Worm (Caenorhabditis elegans) whole organism, L4 larva: ENCODE measurements around the gene K11H3.3.

Experiments
- D1046.2 ChIP-seq: fragments of 200-800 bp; sonication (Bioruptor generic); IDR thresholded peaks from 2 replicates; pipeline ENCODE4 v1.3.6; 2022; ENCODE audit warnings: missing genetic modification characterization, missing compliant biosample characterization
- F10B5.3 ChIP-seq: sonication (generic microtip); optimal IDR thresholded peaks from 2 replicates; lab custom pipeline; 2016; ENCODE audit warnings: mild to moderate bottlenecking, missing genetic modification characterization, missing compliant biosample characterization
- ceh-44 ChIP-seq: fragments of 200-800 bp; sonication (Bioruptor generic); IDR thresholded peaks from 2 replicates; pipeline ENCODE4 v1.3.6; 2022; ENCODE audit warnings: missing genetic modification reagents, missing genetic modification characterization, missing compliant biosample characterization
- daf-19 ChIP-seq: fragments of 200-800 bp; sonication (Bioruptor generic); conservative IDR thresholded peaks from 2 replicates; pipeline ENCODE4 v1.3.6; 2022; ENCODE audit warnings: missing genetic modification characterization, missing compliant biosample characterization
- lsy-2 ChIP-seq, 2 experiments: fragments of 150-350 bp in 1 of 2; sonication (generic microtip) in 1 of 2; optimal IDR thresholded peaks; 2 replicates each; lab custom pipeline; 2014 to 2017; ENCODE audit warnings: missing biosample characterization in 2 of 2, missing genetic modification characterization in 2 of 2
- mep-1 ChIP-seq: fragments of 150-350 bp; sonication (generic microtip); optimal IDR thresholded peaks from 3 replicates; lab custom pipeline; 2014; ENCODE audit warnings: missing biosample characterization, missing genetic modification characterization
- nhr-111 ChIP-seq: fragments of 200-800 bp; sonication (Bioruptor generic); optimal IDR thresholded peaks from 2 replicates; lab custom pipeline; 2018; ENCODE audit warnings: mild to moderate bottlenecking, missing genetic modification characterization, missing compliant biosample characterization
- spr-1 ChIP-seq: sonication (generic microtip); optimal IDR thresholded peaks from 2 replicates; lab custom pipeline; 2016; ENCODE audit warnings: mild to moderate bottlenecking, missing genetic modification characterization, missing compliant biosample characterization
- ztf-11 ChIP-seq: fragments of 150-350 bp; optimal IDR thresholded peaks from 2 replicates; lab custom pipeline; 2014; ENCODE audit warnings: missing biosample characterization, missing genetic modification characterization

- peak; percentile 5 for TF ChIP-seq F10B5.3 (tag; lab: Kevin White, UChicago)
- no peak for TF ChIP-seq ceh-44 (GFP tag; lab: Robert Waterston, UW)
- TF ChIP-seq spr-1 = no peak
- TF ChIP-seq ztf-11 = no peak
- peak in 1 of 2 experiments; percentile 71 for TF ChIP-seq lsy-2 (tag; optimal IDR thresholded peaks at IDR 0.05; lab: Kevin White, UChicago)
- TF ChIP-seq D1046.2 (GFP tag; lab: Robert Waterston, UW) = no peak
- peak; percentile 48 for TF ChIP-seq mep-1
- 0 out of 2 replicates have a peak, but pooled peaks have one; percentile 14 for TF ChIP-seq daf-19
- no peak for TF ChIP-seq nhr-111 (GFP tag; lab: Kevin White, UChicago)
Observed at ce11 chrIII:9867780-9868503, 16.3 kb downstream of the K11H3.3 start, which contains the start of gene dhhc-4.
